Worm (Caenorhabditis elegans) whole organism, early embryonic: ENCODE measurements around the gene pgp-8.

Experiments
- ama-1 ChIP-seq: fragments of 150-350 bp; optimal IDR thresholded peaks from 2 replicates; lab custom pipeline; 2014
- ets-7 ChIP-seq: sonication (generic microtip); optimal IDR thresholded peaks from 2 replicates; lab custom pipeline; 2016; ENCODE audit warnings: missing genotype, missing genetic modification characterization, missing compliant biosample characterization
- hmg-4 ChIP-seq: fragments of 200-800 bp; sonication (Bioruptor generic); optimal IDR thresholded peaks from 2 replicates; lab custom pipeline; 2018; ENCODE audit warnings: mild to moderate bottlenecking, missing genetic modification characterization, missing compliant biosample characterization
- hnd-1 ChIP-seq: sonication (generic microtip); optimal IDR thresholded peaks from 2 replicates; lab custom pipeline; 2016; ENCODE audit warnings: missing genetic modification characterization, missing compliant biosample characterization
- pes-1 ChIP-seq: fragments of 200-800 bp; sonication (Bioruptor generic); IDR thresholded peaks from 2 replicates; pipeline ENCODE4 v1.3.6; 2022; ENCODE audit warnings: missing genetic modification reagents, missing genetic modification characterization, missing compliant biosample characterization
- sea-1 ChIP-seq: fragments of 200-800 bp; sonication (Bioruptor generic); conservative IDR thresholded peaks from 2 replicates; pipeline ENCODE4 v1.3.6; 2022; ENCODE audit warnings: missing genetic modification characterization, missing compliant biosample characterization
- tbx-11 ChIP-seq: fragments of 200-800 bp; sonication (Bioruptor generic); IDR thresholded peaks from 2 replicates; pipeline ENCODE4 v1.3.6; 2022; ENCODE audit warnings: missing genetic modification characterization, missing compliant biosample characterization
- tbx-37 ChIP-seq: fragments of 200-800 bp; sonication (Bioruptor generic); conservative IDR thresholded peaks from 2 replicates; pipeline ENCODE4 v1.3.6; 2022; ENCODE audit warnings: missing genetic modification reagents, missing genetic modification characterization, missing compliant biosample characterization

ce11 chrX:10901766-10902165 is 37.5 kb upstream of the pgp-8 start:
- TF ChIP-seq ama-1 (lab: Kevin White, UChicago) = no peak
- no peak for TF ChIP-seq ets-7 (tag; lab: Kevin White, UChicago)
- TF ChIP-seq sea-1 (GFP tag; lab: Robert Waterston, UW) = no peak
- TF ChIP-seq hnd-1 (tag; lab: Kevin White, UChicago) = no peak
- TF ChIP-seq hmg-4 (GFP tag; lab: Kevin White, UChicago) = no peak
- no peak for TF ChIP-seq tbx-11 (GFP tag; lab: Robert Waterston, UW)
- TF ChIP-seq tbx-37 (GFP tag; lab: Robert Waterston, UW) = no peak
- TF ChIP-seq pes-1 (GFP tag; lab: Robert Waterston, UW) = no peak
